Fruit fly (Drosophila melanogaster) whole organism, embryonic: Measurements from ENCODE around the gene Arp8.

Experiments used
- CG10274 ChIP-seq: fragments of 200-800 bp; sonication (Bioruptor generic); optimal IDR thresholded peaks from 3 replicates; lab custom pipeline; 2017; ENCODE audit warnings: missing biosample characterization, mild to moderate bottlenecking, missing genetic modification characterization
- CG10979 ChIP-seq: fragments of 200-800 bp; sonication (Bioruptor generic); optimal IDR thresholded peaks from 2 replicates; lab custom pipeline; 2018; ENCODE audit warnings: missing biosample characterization, mild to moderate bottlenecking, missing genetic modification characterization, moderate library complexity
- CG12391 ChIP-seq: fragments of 200-800 bp; sonication (Bioruptor generic); optimal IDR thresholded peaks from 3 replicates; lab custom pipeline; 2018; ENCODE audit warnings: missing biosample characterization, mild to moderate bottlenecking, missing genetic modification characterization, moderate library complexity
- CG13424 ChIP-seq: fragments of 200-800 bp; sonication (Bioruptor generic); optimal IDR thresholded peaks from 2 replicates; lab custom pipeline; 2019; ENCODE audit warnings: missing biosample characterization, mild to moderate bottlenecking, missing genetic modification characterization, moderate library complexity
- CG1529 ChIP-seq: fragments of 200-800 bp; sonication (Bioruptor generic); optimal IDR thresholded peaks from 3 replicates; lab custom pipeline; 2018; ENCODE audit warnings: missing biosample characterization, missing genetic modification characterization
- CG15514 ChIP-seq: fragments of 200-800 bp; sonication (Bioruptor generic); optimal IDR thresholded peaks from 3 replicates; lab custom pipeline; 2017; ENCODE audit warnings: missing biosample characterization, missing genetic modification characterization, mild to moderate bottlenecking, moderate library complexity, missing genetic modification reagents
- CG15601 ChIP-seq: fragments of 200-800 bp; sonication (Bioruptor generic); optimal IDR thresholded peaks from 3 replicates; lab custom pipeline; 2019; ENCODE audit warnings: missing biosample characterization, mild to moderate bottlenecking, missing genetic modification characterization, moderate library complexity
- CG15696 ChIP-seq: fragments of 200-800 bp; sonication (Bioruptor generic); optimal IDR thresholded peaks from 2 replicates; lab custom pipeline; 2019; ENCODE audit warnings: missing biosample characterization, mild to moderate bottlenecking, missing genetic modification characterization, moderate library complexity
- CG17829 ChIP-seq: fragments of 200-800 bp; optimal IDR thresholded peaks from 2 replicates; lab custom pipeline; 2019; ENCODE audit warnings: missing biosample characterization, mild to moderate bottlenecking, missing genetic modification characterization, moderate library complexity
- CG2116 ChIP-seq: fragments of 200-800 bp; sonication (Bioruptor generic); optimal IDR thresholded peaks from 3 replicates; lab custom pipeline; 2018; ENCODE audit warnings: missing biosample characterization, mild to moderate bottlenecking, missing genetic modification characterization
- CG32772 ChIP-seq: fragments of 200-800 bp; sonication (Bioruptor generic); IDR thresholded peaks from 2 replicates; pipeline ENCODE4 v1.3.6; 2022; ENCODE audit warnings: missing biosample characterization, missing genetic modification characterization
- CG33557 ChIP-seq: fragments of 200-800 bp; sonication (Bioruptor generic); optimal IDR thresholded peaks from 2 replicates; lab custom pipeline; 2019; ENCODE audit warnings: missing biosample characterization, mild to moderate bottlenecking, missing genetic modification characterization, moderate library complexity
- CG4360 ChIP-seq: fragments of 200-800 bp; sonication (Bioruptor generic); IDR thresholded peaks from 2 replicates; pipeline ENCODE4 v1.3.6; 2022; ENCODE audit warnings: missing biosample characterization, missing genetic modification characterization
- CG4424 ChIP-seq: fragments of 200-800 bp; sonication (Bioruptor generic); optimal IDR thresholded peaks from 3 replicates; lab custom pipeline; 2016; ENCODE audit warnings: missing biosample characterization, missing genetic modification characterization
- CG4617 ChIP-seq: fragments of 200-800 bp; sonication (Bioruptor generic); optimal IDR thresholded peaks from 3 replicates; lab custom pipeline; 2016; ENCODE audit warnings: missing biosample characterization, missing genetic modification characterization, borderline replicate concordance
- CG5245 ChIP-seq: fragments of 200-800 bp; sonication (Bioruptor generic); optimal IDR thresholded peaks from 3 replicates; lab custom pipeline; 2016; ENCODE audit warnings: missing biosample characterization, missing genetic modification characterization
- CG7745 ChIP-seq: fragments of 200-800 bp; sonication (Bioruptor generic); optimal IDR thresholded peaks from 2 replicates; lab custom pipeline; 2018; ENCODE audit warnings: missing biosample characterization, mild to moderate bottlenecking, missing genetic modification characterization, moderate library complexity
- CG7963 ChIP-seq: fragments of 200-800 bp; sonication (Bioruptor generic); IDR thresholded peaks from 3 replicates; pipeline ENCODE4 v1.3.6; 2022; ENCODE audit warnings: missing biosample characterization, missing genetic modification characterization; ENCODE audit not compliant: partially characterized antibody
- CG8359 ChIP-seq: fragments of 200-800 bp; sonication (Bioruptor generic); optimal IDR thresholded peaks from 2 replicates; lab custom pipeline; 2017; ENCODE audit warnings: missing biosample characterization, mild to moderate bottlenecking, missing genetic modification characterization, borderline replicate concordance
- CG9727 ChIP-seq: fragments of 200-800 bp; sonication (Bioruptor generic); optimal IDR thresholded peaks from 3 replicates; lab custom pipeline; 2017; ENCODE audit warnings: missing biosample characterization, mild to moderate bottlenecking, missing genetic modification characterization
- CTCF ChIP-seq: fragments of 200-800 bp; sonication (Bioruptor generic); optimal IDR thresholded peaks from 2 replicates; lab custom pipeline; 2017; ENCODE audit warnings: missing biosample characterization, mild to moderate bottlenecking, missing genetic modification characterization, moderate library complexity
- Dll ChIP-seq: fragments of 200-800 bp; sonication (Bioruptor generic); IDR thresholded peaks from 4 replicates; pipeline ENCODE4 v1.3.6; 2022; ENCODE audit warnings: missing biosample characterization, missing genetic modification characterization; ENCODE audit not compliant: partially characterized antibody
- E2f2 ChIP-seq: fragments of 200-800 bp; sonication (Bioruptor generic); IDR thresholded peaks from 2 replicates; pipeline ENCODE4 v1.3.6; 2022; ENCODE audit warnings: missing biosample characterization, missing genetic modification characterization
- Eip74EF ChIP-seq, 2 experiments: fragments of 200-800 bp in 1 of 2; fragments of >200 bp in 1 of 2; sonication (Bioruptor generic) in 1 of 2; optimal IDR thresholded peaks; 2 replicates each; lab custom pipeline; 2017 to 2019; ENCODE audit warnings: missing biosample characterization in 2 of 2, missing genetic modification characterization in 2 of 2, mild to moderate bottlenecking in 1 of 2, moderate library complexity in 1 of 2
- Gsc ChIP-seq: fragments of 200-800 bp; sonication (Bioruptor generic); IDR thresholded peaks from 2 replicates; pipeline ENCODE4 v1.3.6; 2022; ENCODE audit warnings: missing biosample characterization, missing genetic modification characterization
- Hand ChIP-seq: fragments of 200-800 bp; sonication (Bioruptor generic); optimal IDR thresholded peaks from 2 replicates; lab custom pipeline; 2017; ENCODE audit warnings: mild to moderate bottlenecking, missing biosample characterization, missing genetic modification reagents, missing genetic modification characterization
- Hsf ChIP-seq: fragments of 200-800 bp; sonication (Bioruptor generic); optimal IDR thresholded peaks from 3 replicates; lab custom pipeline; 2016; ENCODE audit warnings: missing biosample characterization, missing genetic modification characterization
- NC2α ChIP-seq: fragments of 200-800 bp; sonication (Bioruptor generic); optimal IDR thresholded peaks from 2 replicates; lab custom pipeline; 2016; ENCODE audit warnings: missing biosample characterization, missing genetic modification characterization
- Six4 ChIP-seq: fragments of 200-800 bp; sonication (Bioruptor generic); optimal IDR thresholded peaks from 2 replicates; lab custom pipeline; 2016; ENCODE audit warnings: missing biosample characterization, missing genetic modification characterization
- TFAM ChIP-seq: fragments of 200-800 bp; sonication (Bioruptor generic); optimal IDR thresholded peaks from 2 replicates; lab custom pipeline; 2017; ENCODE audit warnings: missing biosample characterization, missing genetic modification characterization, inconsistent platforms
- ara ChIP-seq: fragments of 200-800 bp; sonication (Bioruptor generic); IDR thresholded peaks from 2 replicates; pipeline ENCODE4 v1.3.6; 2022; ENCODE audit warnings: missing biosample characterization, missing genetic modification characterization
- ash1 ChIP-seq: fragments of 200-800 bp; sonication (Bioruptor generic); optimal IDR thresholded peaks from 2 replicates; lab custom pipeline; 2018; ENCODE audit warnings: missing biosample characterization, mild to moderate bottlenecking, missing genetic modification characterization
- ato ChIP-seq: fragments of 200-800 bp; sonication (Bioruptor generic); IDR thresholded peaks from 2 replicates; pipeline ENCODE4 v1.3.6; 2022; ENCODE audit warnings: missing biosample characterization, missing genetic modification characterization; ENCODE audit not compliant: partially characterized antibody
- bbx ChIP-seq: fragments of 200-800 bp; sonication (Bioruptor generic); IDR thresholded peaks from 2 replicates; pipeline ENCODE4 v1.3.6; 2022; ENCODE audit warnings: missing biosample characterization, missing genetic modification characterization; ENCODE audit not compliant: partially characterized antibody
- br ChIP-seq: fragments of >200 bp; optimal IDR thresholded peaks from 2 replicates; lab custom pipeline; 2017
- da ChIP-seq: fragments of 200-800 bp; sonication (Bioruptor generic); optimal IDR thresholded peaks from 2 replicates; lab custom pipeline; 2016; ENCODE audit warnings: missing biosample characterization, missing genetic modification characterization
- fu2 ChIP-seq: fragments of 200-800 bp; sonication (Bioruptor generic); optimal IDR thresholded peaks from 2 replicates; lab custom pipeline; 2016; ENCODE audit warnings: missing biosample characterization, missing genetic modification characterization
- gce ChIP-seq: fragments of 200-800 bp; sonication (Bioruptor generic); IDR thresholded peaks from 3 replicates; pipeline ENCODE4 v1.3.6; 2022; ENCODE audit warnings: missing biosample characterization, missing genetic modification characterization
- gfzf ChIP-seq: fragments of 200-800 bp; sonication (Bioruptor generic); optimal IDR thresholded peaks from 2 replicates; lab custom pipeline; 2016; ENCODE audit warnings: missing biosample characterization, mild to moderate bottlenecking, missing genetic modification characterization, moderate library complexity
- gsb-n ChIP-seq: fragments of 200-800 bp; sonication (Bioruptor generic); optimal IDR thresholded peaks from 3 replicates; lab custom pipeline; 2018; ENCODE audit warnings: missing biosample characterization, mild to moderate bottlenecking, missing genetic modification characterization
- ind ChIP-seq: fragments of 200-800 bp; sonication (Bioruptor generic); optimal IDR thresholded peaks from 3 replicates; lab custom pipeline; 2016; ENCODE audit warnings: missing biosample characterization, missing genetic modification characterization
- lab ChIP-seq: fragments of 200-800 bp; sonication (Bioruptor generic); optimal IDR thresholded peaks from 3 replicates; lab custom pipeline; 2017; ENCODE audit warnings: missing biosample characterization, missing genetic modification characterization, mild to moderate bottlenecking, moderate library complexity, missing genetic modification reagents
- nmo ChIP-seq: fragments of 200-800 bp; sonication (Bioruptor generic); optimal IDR thresholded peaks from 2 replicates; lab custom pipeline; 2018; ENCODE audit warnings: missing biosample characterization, mild to moderate bottlenecking, missing genetic modification characterization, moderate library complexity
- pfk ChIP-seq: fragments of 200-800 bp; sonication (Bioruptor generic); optimal IDR thresholded peaks from 2 replicates; lab custom pipeline; 2018; ENCODE audit warnings: missing biosample characterization, mild to moderate bottlenecking, missing genetic modification characterization, moderate library complexity
- pum ChIP-seq: fragments of 200-800 bp; sonication (Bioruptor generic); optimal IDR thresholded peaks from 2 replicates; lab custom pipeline; 2016; ENCODE audit warnings: missing biosample characterization, missing genetic modification characterization
- rib ChIP-seq: fragments of 200-800 bp; sonication (Bioruptor generic); IDR thresholded peaks from 2 replicates; pipeline ENCODE4 v1.3.6; 2022; ENCODE audit warnings: missing biosample characterization, missing genetic modification characterization
- row ChIP-seq: fragments of 200-800 bp; sonication (Bioruptor generic); IDR thresholded peaks from 3 replicates; pipeline ENCODE4 v1.3.6; 2022; ENCODE audit warnings: missing biosample characterization, missing genetic modification characterization
- sens ChIP-seq: fragments of 200-800 bp; sonication (Bioruptor generic); peaks from one replicate; lab custom pipeline; 2016; ENCODE audit warnings: missing biosample characterization, missing genetic modification characterization
- ssp ChIP-seq: fragments of 200-800 bp; sonication (Bioruptor generic); IDR thresholded peaks from 2 replicates; pipeline ENCODE4 v1.3.6; 2022; ENCODE audit warnings: missing biosample characterization, missing genetic modification characterization
- tin ChIP-seq: fragments of 200-800 bp; sonication (Bioruptor generic); optimal IDR thresholded peaks from 3 replicates; lab custom pipeline; 2016; ENCODE audit warnings: missing biosample characterization, missing genetic modification characterization
- unpg ChIP-seq: fragments of 200-800 bp; sonication (Bioruptor generic); optimal IDR thresholded peaks from 3 replicates; lab custom pipeline; 2018; ENCODE audit warnings: missing biosample characterization, mild to moderate bottlenecking, missing genetic modification characterization, moderate library complexity
- zen ChIP-seq: fragments of 200-800 bp; sonication (Bioruptor generic); optimal IDR thresholded peaks from 3 replicates; lab custom pipeline; 2018; ENCODE audit warnings: missing biosample characterization, mild to moderate bottlenecking, missing genetic modification characterization, moderate library complexity

Gene Arp8

DNA sequence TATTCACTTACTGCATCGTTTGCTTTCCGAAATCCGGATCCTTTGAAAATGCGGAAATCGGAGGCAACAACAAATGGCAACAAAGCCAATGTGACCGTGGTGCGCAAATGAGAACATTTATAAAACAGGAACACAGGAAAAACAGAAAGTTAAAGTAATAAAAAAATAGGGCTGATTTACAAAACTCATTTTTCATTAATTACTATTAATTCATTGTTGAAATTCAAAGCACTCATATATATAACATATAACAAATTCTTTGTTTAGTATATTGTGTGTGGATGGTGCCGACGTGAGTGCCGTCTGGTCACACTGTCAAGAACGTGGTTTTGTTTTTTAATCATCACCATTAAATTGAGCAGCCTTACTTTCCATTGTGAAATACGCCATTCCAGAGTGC is at the start of gene Arp8, which contains the start of gene CG6769 (continued):
- TF ChIP-seq CG2116 (peak; percentile 53), CG10274 (GFP tag; lab: Kevin White, UChicago) (no peak), pum (GFP tag; lab: Kevin White, UChicago) (no peak), CG5245 (no peak), CG15601 (no peak), NC2α (no peak), CG13424 (tag; lab: Kevin White, UChicago) (peak; percentile 6), Hand (GFP tag; lab: Kevin White, UChicago) (no peak), CG8359 (GFP tag; lab: Kevin White, UChicago) (no peak), CG1529 (GFP tag; lab: Kevin White, UChicago) (no peak), bbx (GFP tag; lab: Robert Waterston, UW) (no peak), ssp (no peak), unpg (GFP tag; lab: Kevin White, UChicago) (no peak), CG32772 (GFP tag; lab: Robert Waterston, UW) (no peak), CG12391 (tag; lab: Kevin White, UChicago) (peak; percentile 55), CG9727 (GFP tag; lab: Kevin White, UChicago) (peak; percentile 19), gsb-n (tag; lab: Kevin White, UChicago) (no peak), Hsf (GFP tag; lab: Kevin White, UChicago) (peak; percentile 20), Eip74EF (GFP tag; optimal IDR thresholded peaks at IDR 0.05; lab: Kevin White, UChicago) (no peak), CG7963 (GFP tag; lab: Robert Waterston, UW) (no peak), fu2 (GFP tag; lab: Kevin White, UChicago) (no peak), Dll (GFP tag; lab: Robert Waterston, UW) (no peak), tin (no peak), CG4424 (GFP tag; lab: Kevin White, UChicago) (no peak), gce (GFP tag; lab: Robert Waterston, UW) (no peak), ash1 (GFP tag; lab: Kevin White, UChicago) (no peak), ato (GFP tag; lab: Robert Waterston, UW) (no peak), Six4 (no peak), CG10979 (tag; lab: Kevin White, UChicago) (peak; percentile 40), row (GFP tag; lab: Robert Waterston, UW) (peak; percentile 64), CG15696 (tag; lab: Kevin White, UChicago) (no peak), gfzf (GFP tag; lab: Kevin White, UChicago) (peak; percentile 68), ara (GFP tag; lab: Robert Waterston, UW) (no peak), pfk (no peak), rib (GFP tag; lab: Robert Waterston, UW) (no peak), CG15514 (GFP tag; lab: Kevin White, UChicago) (no peak), nmo (GFP tag; lab: Kevin White, UChicago) (peak; percentile 12), ind (no peak), CG4617 (GFP tag; lab: Kevin White, UChicago) (peak; percentile 28), CTCF (GFP tag; lab: Kevin White, UChicago) (no peak), Gsc (no peak), sens (GFP tag; lab: Kevin White, UChicago) (peak; percentile 58), CG33557 (GFP tag; lab: Kevin White, UChicago) (peak; percentile 22), CG7745 (tag; lab: Kevin White, UChicago) (no peak), lab (GFP tag; lab: Kevin White, UChicago) (no peak), br (lab: Kevin White, UChicago) (no peak), da (GFP tag; lab: Kevin White, UChicago) (no peak), zen (tag; lab: Kevin White, UChicago) (peak; percentile 4), CG17829 (peak; percentile 27), CG4360 (GFP tag; lab: Robert Waterston, UW) (peak; percentile 27; the same call in 1 of the 2 replicates), E2f2 (GFP tag; lab: Robert Waterston, UW) (peak; percentile 34; the same call in 1 of the 2 replicates), TFAM (GFP tag; lab: Kevin White, UChicago) (no peak)
